Fruit fly (Drosophila melanogaster): ENCODE data around the gene Dab.
A peak's percentile ranks its signal among the peaks of the same experiment; 100 is the strongest.

Dab gene

dm6 chr3L:16693844-16694243 is 18.1 kb upstream of the Dab start (continued):
- TF ChIP-seq CG2199 (GFP tag; IDR thresholded peaks at IDR 0.05): 0 out of 3 replicates have a peak, but pooled peaks have one; percentile 57
- TF ChIP-seq sug (tag; optimal IDR thresholded peaks at IDR 0.05): peak; percentile 99
- no peak for TF ChIP-seq chm (GFP tag; IDR thresholded peaks at IDR 0.05)
- TF ChIP-seq CG11093 (GFP tag; IDR thresholded peaks at IDR 0.05): no peak
- no peak for TF ChIP-seq ara (GFP tag; IDR thresholded peaks at IDR 0.05)
- no peak for TF ChIP-seq CG8290 (GFP tag; optimal IDR thresholded peaks at IDR 0.05)
- peak in 1 of 2 experiments; percentile 42 for TF ChIP-seq CG8290 (tag; optimal IDR thresholded peaks at IDR 0.05)
- TF ChIP-seq sob (GFP tag; IDR thresholded peaks at IDR 0.05): 0 out of 2 replicates have a peak, but pooled peaks have one; percentile 11
- TF ChIP-seq unpg (GFP tag; optimal IDR thresholded peaks at IDR 0.05): no peak
- peak; percentile 83 for TF ChIP-seq exex (tag; optimal IDR thresholded peaks at IDR 0.05)

- TF ChIP-seq CG31365 (tag; optimal IDR thresholded peaks at IDR 0.05) (no peak), salm (tag; optimal IDR thresholded peaks at IDR 0.05) (no peak), Stat92E (GFP tag; optimal IDR thresholded peaks at IDR 0.05) (no peak), CrebB (tag; optimal IDR thresholded peaks at IDR 0.05) (no peak), BtbVII (GFP tag; optimal IDR thresholded peaks at IDR 0.05) (no peak), CG42726 (GFP tag; IDR thresholded peaks at IDR 0.05; ENCODE audit: partially characterized antibody) (no peak), oc (tag; optimal IDR thresholded peaks at IDR 0.05) (peak; percentile 31), cwo (GFP tag; optimal IDR thresholded peaks at IDR 0.05) (no peak), eyg (GFP tag; optimal IDR thresholded peaks at IDR 0.05) (no peak), pita (GFP tag; optimal IDR thresholded peaks at IDR 0.05) (no peak), CG33557 (GFP tag; optimal IDR thresholded peaks at IDR 0.05) (peak; percentile 12), CG3847 (GFP tag; IDR thresholded peaks at IDR 0.05) (no peak), Chrac-16 (GFP tag; optimal IDR thresholded peaks at IDR 0.05) (no peak), Six4 (GFP tag; optimal IDR thresholded peaks at IDR 0.05) (no peak), CG8359 (GFP tag; optimal IDR thresholded peaks at IDR 0.05; ENCODE audit: borderline replicate concordance) (no peak), CG6813 (GFP tag; optimal IDR thresholded peaks at IDR 0.05) (no peak), CG17802 (tag; optimal IDR thresholded peaks at IDR 0.05) (no peak), CG12219 (GFP tag; optimal IDR thresholded peaks at IDR 0.05) (no peak), ken (GFP tag; IDR thresholded peaks at IDR 0.05) (no peak), croc (GFP tag; conservative IDR thresholded peaks at IDR 0.05) (no peak), slp2 (GFP tag; optimal IDR thresholded peaks at IDR 0.05) (no peak), CG32772 (GFP tag; IDR thresholded peaks at IDR 0.05) (no peak), CG2120 (GFP tag; optimal IDR thresholded peaks at IDR 0.05) (no peak), cad (GFP tag; optimal IDR thresholded peaks at IDR 0.05) (no peak), fd96Cb (tag; optimal IDR thresholded peaks at IDR 0.05) (no peak), CG14667 (GFP tag; IDR thresholded peaks at IDR 0.05) (no peak), Lim3 (GFP tag; IDR thresholded peaks at IDR 0.05) (no peak), YL-1 (GFP tag; optimal IDR thresholded peaks at IDR 0.05) (no peak), hkb (optimal IDR thresholded peaks at IDR 0.05) (no peak), hkb (GFP tag; IDR thresholded peaks at IDR 0.05) (no peak), C15 (GFP tag; IDR thresholded peaks at IDR 0.05) (no peak), Hr78 (GFP tag; optimal IDR thresholded peaks at IDR 0.05) (peak in 1 of 2 experiments; percentile 69), Sox102F (GFP tag; optimal IDR thresholded peaks at IDR 0.05) (no peak), repo (GFP tag; optimal IDR thresholded peaks at IDR 0.05) (no peak), Ada2b (GFP tag; IDR thresholded peaks at IDR 0.05) (no peak), tin (GFP tag; optimal IDR thresholded peaks at IDR 0.05) (no peak), CG7839 (tag; optimal IDR thresholded peaks at IDR 0.05) (no peak), CG14050 (GFP tag; IDR thresholded peaks at IDR 0.05) (no peak), CG30431 (GFP tag; optimal IDR thresholded peaks at IDR 0.05) (no peak), CkIIα-i1 (GFP tag; IDR thresholded peaks at IDR 0.05) (no peak)
Observed at dm6 chr3L:16695076-16695847, 16.7 kb upstream of the Dab start.
